Fruit fly (Drosophila melanogaster): Measurements from ENCODE around the gene CG13385.

DNA sequence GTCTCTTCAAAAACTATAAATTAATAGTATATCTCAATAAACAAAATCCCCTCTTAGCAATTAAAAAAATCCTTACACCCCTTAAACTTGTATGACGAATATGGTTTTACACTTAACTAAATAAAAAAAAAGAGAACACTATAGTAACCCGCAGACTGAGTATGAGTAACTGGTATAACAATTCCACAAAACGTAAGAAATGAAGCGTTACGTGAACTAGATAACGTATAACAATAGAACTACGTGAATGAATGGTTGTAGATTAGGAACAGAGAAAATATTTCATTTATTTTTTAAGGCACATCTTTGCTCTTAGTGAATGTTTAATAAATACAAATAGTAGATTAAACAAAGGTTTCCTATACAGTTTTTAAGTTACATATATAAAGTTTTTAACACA, 41.0 kb upstream of the CG13385 start:
- no peak for TF ChIP-seq Hr96 (GFP tag; optimal IDR thresholded peaks at IDR 0.05)
- TF ChIP-seq CG7045 (GFP tag; optimal IDR thresholded peaks at IDR 0.05), result no peak
- no peak for TF ChIP-seq CG33017 (tag; optimal IDR thresholded peaks at IDR 0.05)
- TF ChIP-seq CG5204 (GFP tag; optimal IDR thresholded peaks at IDR 0.05), result no peak
- TF ChIP-seq cic (GFP tag; optimal IDR thresholded peaks at IDR 0.05), result no peak
- TF ChIP-seq pad (GFP tag; optimal IDR thresholded peaks at IDR 0.05), result no peak
- TF ChIP-seq CG14711 (tag; optimal IDR thresholded peaks at IDR 0.05), result no peak
- TF ChIP-seq CG7101 (tag; optimal IDR thresholded peaks at IDR 0.05), result no peak
- no peak for TF ChIP-seq Mnt (GFP tag; optimal IDR thresholded peaks at IDR 0.05)
- no peak for TF ChIP-seq toe (GFP tag; optimal IDR thresholded peaks at IDR 0.05)
- TF ChIP-seq CG12768 (GFP tag; optimal IDR thresholded peaks at IDR 0.05), result no peak
